Fruit fly (Drosophila melanogaster) whole organism, wandering third instar larva: Measurements from ENCODE around the gene CG31835.
"Not testable (repeated sequence)": the region's sequence is repeated elsewhere in the genome, so short reads cannot be mapped to it uniquely, and the experiment has no call there.

ENCODE experiments used
- Abd-B ChIP-seq: fragments of >200 bp; optimal IDR thresholded peaks from 2 replicates; lab custom pipeline; 2017; ENCODE audit warnings: missing biosample characterization, missing genetic modification characterization
- Dif ChIP-seq: fragments of 200-275, 200-300 bp; sonication (Bioruptor generic); optimal IDR thresholded peaks from 2 replicates; lab custom pipeline; 2018; ENCODE audit warnings: missing biosample characterization, missing genetic modification characterization; ENCODE audit not compliant: partially characterized antibody
- N ChIP-seq: fragments of >200 bp; optimal IDR thresholded peaks from 2 replicates; lab custom pipeline; 2018; ENCODE audit warnings: missing biosample characterization, missing external identifiers, missing genetic modification characterization
- Vsx2 ChIP-seq: fragments of 200-300, 225-300 bp; sonication (Bioruptor generic); optimal IDR thresholded peaks from 2 replicates; lab custom pipeline; 2018; ENCODE audit warnings: missing biosample characterization, missing genetic modification characterization; ENCODE audit not compliant: partially characterized antibody
- dmrt93B ChIP-seq: fragments of 200-800 bp; sonication (Bioruptor generic); optimal IDR thresholded peaks from 2 replicates; lab custom pipeline; 2018; ENCODE audit warnings: missing biosample characterization, mild to moderate bottlenecking, missing genetic modification characterization
- pan ChIP-seq: fragments of >200 bp; optimal IDR thresholded peaks from 2 replicates; lab custom pipeline; 2017
- psq ChIP-seq: fragments of 200-800 bp; sonication (Bioruptor generic); optimal IDR thresholded peaks from 3 replicates; lab custom pipeline; 2017; ENCODE audit warnings: missing biosample characterization, mild to moderate bottlenecking, missing genetic modification characterization, moderate library complexity
- usp ChIP-seq: fragments of >200 bp; optimal IDR thresholded peaks from 2 replicates; lab custom pipeline; 2017; ENCODE audit warnings: missing biosample characterization, missing genetic modification characterization

DNA sequence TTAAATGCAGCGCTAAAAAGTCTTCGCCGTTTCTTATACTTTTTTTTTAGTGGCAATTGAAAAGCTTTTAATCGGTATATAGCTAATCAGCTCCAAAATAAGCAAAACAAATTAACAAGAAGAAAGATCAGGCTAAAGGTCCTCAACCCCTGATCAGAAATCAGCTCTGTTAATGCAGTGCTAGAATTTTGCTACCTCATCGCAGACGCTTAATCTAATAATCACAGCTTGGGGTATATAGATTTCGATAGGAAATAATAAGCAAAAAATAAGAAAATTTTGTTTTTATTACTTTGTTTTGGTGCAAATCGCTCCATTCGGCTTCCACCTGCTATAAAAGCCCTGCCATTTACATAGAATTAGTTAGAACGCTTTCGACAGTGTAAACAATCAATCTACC is 7.2 kb downstream of the CG31835 start, which contains the start of gene CG34166:
- not testable (repeated sequence) for TF ChIP-seq Dif (GFP tag; lab: Kevin White, UChicago); Vsx2 (GFP tag; lab: Kevin White, UChicago); dmrt93B (GFP tag; lab: Kevin White, UChicago); psq (GFP tag; lab: Kevin White, UChicago); usp (GFP tag; lab: Kevin White, UChicago); N (GFP tag; lab: Kevin White, UChicago); Abd-B (GFP tag; lab: Kevin White, UChicago); pan (lab: Kevin White, UChicago)
